Worm (Caenorhabditis elegans) whole organism, L3 larva: ENCODE results near the gene fbxc-44.

Source experiments
- R02D3.7 ChIP-seq: fragments of 150-350 bp; optimal IDR thresholded peaks from 2 replicates; lab custom pipeline; 2014; ENCODE audit warnings: missing biosample characterization, missing genetic modification characterization
- ZK546.5 ChIP-seq: sonication (generic microtip); optimal IDR thresholded peaks from 2 replicates; lab custom pipeline; 2017; ENCODE audit warnings: missing biosample characterization, missing genetic modification characterization
- ceh-82 ChIP-seq: fragments of 150-350 bp; optimal IDR thresholded peaks from 2 replicates; lab custom pipeline; 2014; ENCODE audit warnings: missing biosample characterization, missing genetic modification characterization
- ceh-9 ChIP-seq: sonication (generic microtip); optimal IDR thresholded peaks from 2 replicates; lab custom pipeline; 2018; ENCODE audit warnings: missing biosample characterization, missing genetic modification characterization
- elt-1 ChIP-seq: fragments of 150-350 bp; optimal IDR thresholded peaks from 2 replicates; lab custom pipeline; 2014; ENCODE audit warnings: missing biosample characterization, missing genetic modification characterization
- elt-3 ChIP-seq, 3 experiments: fragments of 150-350 bp in 1 of 3; sonication (generic microtip) in 2 of 3; optimal IDR thresholded peaks; 2 replicates in 2 of 3; 4 replicates in 1 of 3; lab custom pipeline; 2014 to 2017; ENCODE audit warnings: missing biosample characterization in 3 of 3, missing genetic modification characterization in 3 of 3
- fkh-10 ChIP-seq: sonication (generic microtip); optimal IDR thresholded peaks from 2 replicates; lab custom pipeline; 2017; ENCODE audit warnings: missing biosample characterization, missing genetic modification reagents, missing genetic modification characterization
- jun-1 ChIP-seq: fragments of 150-350 bp; optimal IDR thresholded peaks from 2 replicates; lab custom pipeline; 2014; ENCODE audit warnings: missing biosample characterization, missing genetic modification reagents, missing genetic modification characterization
- nfya-1 ChIP-seq: sonication (generic microtip); optimal IDR thresholded peaks from 2 replicates; lab custom pipeline; 2017; ENCODE audit warnings: missing genetic modification characterization, mild to moderate bottlenecking, missing compliant biosample characterization, antibody characterized with exemption, moderate library complexity; ENCODE audit not compliant: insufficient read depth
- nhr-12 ChIP-seq: fragments of 150-350 bp; optimal IDR thresholded peaks from 2 replicates; lab custom pipeline; 2014; ENCODE audit warnings: missing biosample characterization, missing genetic modification characterization
- pha-4 ChIP-seq: fragments of 150-350 bp; optimal IDR thresholded peaks from 2 replicates; lab custom pipeline; 2014; ENCODE audit warnings: missing biosample characterization, missing genetic modification reagents, missing genetic modification characterization
- skn-1 ChIP-seq: fragments of 150-350 bp; optimal IDR thresholded peaks from 2 replicates; lab custom pipeline; 2014; ENCODE audit warnings: missing biosample characterization, missing genetic modification characterization
- unc-39 ChIP-seq: sonication (generic microtip); optimal IDR thresholded peaks from 4 replicates; lab custom pipeline; 2017; ENCODE audit warnings: missing biosample characterization, missing genetic modification characterization

- TF ChIP-seq ceh-9, result no peak
- TF ChIP-seq elt-3 (tag; optimal IDR thresholded peaks at IDR 0.05; lab: Kevin White, UChicago), result no peak
- no peak for TF ChIP-seq ceh-82 (tag; lab: Kevin White, UChicago)
- TF ChIP-seq pha-4, result no peak
- TF ChIP-seq nfya-1 (tag; lab: Kevin White, UChicago), result peak; percentile 88
- TF ChIP-seq nhr-12 (tag; lab: Kevin White, UChicago), result no peak
- TF ChIP-seq jun-1, result no peak
- no peak for TF ChIP-seq unc-39 (tag; lab: Kevin White, UChicago)
- no peak for TF ChIP-seq R02D3.7 (tag; lab: Kevin White, UChicago)
- TF ChIP-seq skn-1 (tag; lab: Kevin White, UChicago), result no peak
- TF ChIP-seq fkh-10 (GFP tag; lab: Kevin White, UChicago), result no peak
- TF ChIP-seq elt-1, result no peak
- no peak for TF ChIP-seq ZK546.5 (tag; lab: Kevin White, UChicago)
These were observed 47.0 kb upstream of the fbxc-44 start for ce11 chrII:4284305-4285193.
